Fruit fly (Drosophila melanogaster) ovary, adult (tissue): Measurements from ENCODE around the gene CG42831.

Experiments
- CG17801 ChIP-seq: fragments of 200-800 bp; optimal IDR thresholded peaks from 2 replicates; lab custom pipeline; 2019; ENCODE audit warnings: missing biosample characterization, mild to moderate bottlenecking, missing genetic modification characterization, moderate library complexity; ENCODE audit not compliant: partially characterized antibody

Gene CG42831

DNA sequence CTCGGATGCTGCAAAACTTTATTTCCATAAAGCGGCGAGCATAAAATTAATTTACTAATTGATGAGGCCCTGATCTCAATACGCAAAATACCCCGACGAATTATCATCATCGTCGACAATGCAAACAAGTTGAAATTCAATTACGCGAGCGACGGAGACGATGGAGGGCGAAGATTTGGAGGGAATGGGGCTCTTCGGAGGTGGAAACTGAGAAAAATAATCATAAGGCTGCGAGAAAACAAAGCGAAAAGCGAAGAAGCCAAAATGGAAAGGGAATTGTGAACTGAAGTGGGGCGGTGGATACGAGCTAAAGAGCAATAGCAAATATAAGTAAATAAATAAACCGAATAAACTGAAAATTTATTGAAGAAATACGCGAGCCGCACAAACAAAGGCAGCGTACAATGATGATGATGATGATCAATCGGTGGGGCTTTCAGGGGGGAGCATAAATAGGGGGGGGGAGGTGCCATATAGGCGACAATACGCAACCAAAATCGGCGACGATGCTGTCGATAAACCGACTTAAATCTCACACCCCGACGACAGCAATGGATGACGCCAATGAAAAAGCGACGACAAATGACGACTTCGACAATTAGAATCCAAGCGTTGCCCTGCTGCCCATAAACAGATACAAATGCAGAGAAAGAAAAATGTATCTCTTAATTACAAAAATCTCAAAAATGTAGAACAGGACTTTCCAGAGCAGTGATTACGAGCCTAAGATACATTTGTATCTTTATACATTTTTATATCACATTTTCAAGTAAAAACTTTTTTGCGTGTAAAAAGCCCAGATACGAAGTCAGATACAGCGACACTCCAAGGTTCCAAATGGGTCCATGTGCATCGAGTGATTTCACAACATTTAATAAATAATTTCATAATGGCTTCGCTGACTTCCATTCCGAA lies 23.5 kb downstream of the CG42831 start:
- no peak for TF ChIP-seq CG17801 (GFP tag; lab: Kevin White, UChicago)

dm6 chr3L:10840867-10841266 lies 26.2 kb downstream of the CG42831 start:
- no peak for TF ChIP-seq CG17801 (GFP tag; lab: Kevin White, UChicago)

- no peak for TF ChIP-seq CG17801 (GFP tag; lab: Kevin White, UChicago)
These were observed 27.3 kb downstream of the CG42831 start for dm6 chr3L:10841905-10842304.

DNA sequence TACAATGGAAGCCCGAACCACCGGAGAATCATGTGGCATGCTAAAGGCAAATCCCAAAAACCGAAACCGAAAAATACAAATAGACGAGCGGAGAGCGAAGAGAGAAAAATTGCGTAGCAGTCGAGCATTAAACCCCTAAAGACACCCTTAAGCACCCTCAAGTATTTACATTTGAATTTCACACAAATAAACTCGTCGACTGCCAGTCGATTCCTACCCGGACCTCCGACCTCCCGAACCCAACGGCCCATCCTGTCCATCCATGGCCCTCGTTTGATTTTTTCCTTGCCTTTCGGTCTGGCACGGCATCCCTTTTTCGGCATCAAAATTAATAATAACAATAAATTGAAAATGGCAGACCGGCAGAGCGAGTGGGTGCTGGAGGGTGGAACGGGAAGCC lies 28.2 kb downstream of the CG42831 start:
- TF ChIP-seq CG17801 (GFP tag; lab: Kevin White, UChicago), result no peak

DNA sequence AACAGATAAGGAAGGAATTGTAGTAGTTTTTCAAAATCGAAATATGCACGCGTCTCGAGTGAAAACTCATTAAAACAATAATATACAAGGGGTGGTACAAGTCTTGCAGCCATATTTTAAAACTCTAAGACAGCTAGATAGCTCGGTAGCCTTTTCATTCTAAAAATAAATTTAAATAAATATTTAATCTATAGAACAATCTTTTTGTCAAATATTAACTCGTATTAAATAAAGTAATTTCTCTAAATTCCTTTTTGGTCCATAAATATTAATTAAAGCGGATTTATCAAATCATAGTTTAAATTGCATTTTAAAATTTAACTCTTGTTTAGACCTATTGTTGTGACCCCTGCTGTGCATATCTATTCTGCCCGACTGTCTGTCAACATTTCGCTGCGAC lies 28.7 kb downstream of the CG42831 start:
- TF ChIP-seq CG17801 (GFP tag; lab: Kevin White, UChicago), result no peak

- no peak for TF ChIP-seq CG17801 (GFP tag; lab: Kevin White, UChicago)
These were observed 29.1 kb downstream of the CG42831 start for dm6 chr3L:10843685-10844084.

dm6 chr3L:10844548-10845530 lies 30.2 kb downstream of the CG42831 start:
- no peak for TF ChIP-seq CG17801 (GFP tag; lab: Kevin White, UChicago)

- TF ChIP-seq CG17801 (GFP tag; lab: Kevin White, UChicago), result no peak
These were observed 31.1 kb downstream of the CG42831 start for dm6 chr3L:10845758-10846157.

dm6 chr3L:10847790-10848492 lies 33.3 kb downstream of the CG42831 start:
- no peak for TF ChIP-seq CG17801 (GFP tag; lab: Kevin White, UChicago)

- no peak for TF ChIP-seq CG17801 (GFP tag; lab: Kevin White, UChicago)
These were observed 34.2 kb downstream of the CG42831 start for dm6 chr3L:10848712-10849377.

dm6 chr3L:10849620-10850302 lies 35.1 kb downstream of the CG42831 start:
- no peak for TF ChIP-seq CG17801 (GFP tag; lab: Kevin White, UChicago)

- no peak for TF ChIP-seq CG17801 (GFP tag; lab: Kevin White, UChicago)
These were observed 36.6 kb downstream of the CG42831 start for dm6 chr3L:10851107-10851762.

dm6 chr3L:10851853-10852346 lies 37.3 kb downstream of the CG42831 start:
- no peak for TF ChIP-seq CG17801 (GFP tag; lab: Kevin White, UChicago)
